Fruit fly (Drosophila melanogaster) whole organism, embryonic: ENCODE data around the gene CG13640.
A peak's percentile ranks its signal among the peaks of the same experiment; 100 is the strongest.

Source experiments
- CG10959 ChIP-seq: fragments of 200-800 bp; sonication (Bioruptor generic); IDR thresholded peaks from 2 replicates; pipeline ENCODE4 v1.3.6; 2022; ENCODE audit warnings: missing biosample characterization, missing genetic modification characterization
- CG11085 ChIP-seq: fragments of 200-800 bp; sonication (Bioruptor generic); IDR thresholded peaks from 2 replicates; pipeline ENCODE4 v1.3.6; 2022; ENCODE audit warnings: missing biosample characterization, missing genetic modification characterization
- CG11504 ChIP-seq: fragments of 200-800 bp; sonication (Bioruptor generic); optimal IDR thresholded peaks from 3 replicates; lab custom pipeline; 2019; ENCODE audit warnings: missing biosample characterization, mild to moderate bottlenecking, missing genetic modification characterization, moderate library complexity
- CG13287 ChIP-seq: fragments of 200-800 bp; sonication (Bioruptor generic); IDR thresholded peaks from 2 replicates; pipeline ENCODE4 v1.3.6; 2022; ENCODE audit warnings: missing biosample characterization, missing genetic modification characterization; ENCODE audit not compliant: partially characterized antibody
- CG1529 ChIP-seq: fragments of 200-800 bp; sonication (Bioruptor generic); optimal IDR thresholded peaks from 3 replicates; lab custom pipeline; 2018; ENCODE audit warnings: missing biosample characterization, missing genetic modification characterization
- CG15514 ChIP-seq: fragments of 200-800 bp; sonication (Bioruptor generic); optimal IDR thresholded peaks from 3 replicates; lab custom pipeline; 2017; ENCODE audit warnings: missing biosample characterization, missing genetic modification characterization, mild to moderate bottlenecking, moderate library complexity, missing genetic modification reagents
- CG16815 ChIP-seq: fragments of 200-800 bp; sonication (Bioruptor generic); optimal IDR thresholded peaks from 3 replicates; lab custom pipeline; 2017; ENCODE audit warnings: missing biosample characterization, mild to moderate bottlenecking, missing genetic modification characterization
- CG17186 ChIP-seq: fragments of 200-800 bp; sonication (Bioruptor generic); optimal IDR thresholded peaks from 3 replicates; lab custom pipeline; 2017; ENCODE audit warnings: missing biosample characterization, missing genetic modification reagents, missing genetic modification characterization
- CG18011 ChIP-seq: fragments of 200-800 bp; sonication (Bioruptor generic); optimal IDR thresholded peaks from 2 replicates; lab custom pipeline; 2017; ENCODE audit warnings: missing biosample characterization, missing genetic modification characterization, mild to moderate bottlenecking, moderate library complexity, missing genotype
- CG2199 ChIP-seq: fragments of 200-800 bp; sonication (Bioruptor generic); IDR thresholded peaks from 3 replicates; pipeline ENCODE4 v1.3.6; 2022; ENCODE audit warnings: missing biosample characterization, missing genetic modification characterization
- CG3065 ChIP-seq: fragments of 200-800 bp; sonication (Bioruptor generic); optimal IDR thresholded peaks from 2 replicates; lab custom pipeline; 2016; ENCODE audit warnings: missing biosample characterization, missing genetic modification characterization
- CG34422 ChIP-seq: fragments of 200-800 bp; sonication (Bioruptor generic); IDR thresholded peaks from 3 replicates; pipeline ENCODE4 v1.3.6; 2022; ENCODE audit warnings: missing biosample characterization, missing genetic modification characterization
- CG3726 ChIP-seq: fragments of 200-800 bp; sonication (Bioruptor generic); IDR thresholded peaks from 3 replicates; pipeline ENCODE4, ENCODE4 v1.3.6; 2022; ENCODE audit warnings: missing biosample characterization, missing genetic modification characterization
- CG4282 ChIP-seq: fragments of 200-800 bp; sonication (Bioruptor generic); optimal IDR thresholded peaks from 2 replicates; lab custom pipeline; 2016; ENCODE audit warnings: missing biosample characterization, missing genetic modification characterization
- CG4617 ChIP-seq: fragments of 200-800 bp; sonication (Bioruptor generic); optimal IDR thresholded peaks from 3 replicates; lab custom pipeline; 2016; ENCODE audit warnings: missing biosample characterization, missing genetic modification characterization, borderline replicate concordance
- CG7271 ChIP-seq: fragments of 200-800 bp; sonication (Bioruptor generic); optimal IDR thresholded peaks from 2 replicates; lab custom pipeline; 2018; ENCODE audit warnings: missing biosample characterization, mild to moderate bottlenecking, missing genetic modification characterization, moderate library complexity
- CG7372 ChIP-seq: fragments of 200-800 bp; sonication (Bioruptor generic); IDR thresholded peaks from 2 replicates; pipeline ENCODE4 v1.3.6; 2022; ENCODE audit warnings: missing biosample characterization, missing genetic modification characterization
- CG8290 ChIP-seq, 3 experiments: fragments of 200-800 bp; sonication (Bioruptor generic); optimal IDR thresholded peaks; 2 replicates each; lab custom pipeline; 2016 to 2019; ENCODE audit warnings: missing biosample characterization in 3 of 3, missing genetic modification characterization in 3 of 3, mild to moderate bottlenecking in 2 of 3, moderate library complexity in 1 of 3
- CG9215 ChIP-seq: fragments of 200-800 bp; sonication (Bioruptor generic); IDR thresholded peaks from 2 replicates; pipeline ENCODE4 v1.3.6; 2022; ENCODE audit warnings: missing biosample characterization, missing genetic modification characterization
- Dbx ChIP-seq: fragments of 200-800 bp; sonication (Bioruptor generic); IDR thresholded peaks from 3 replicates; pipeline ENCODE4 v1.3.6; 2022; ENCODE audit warnings: missing biosample characterization, missing genetic modification characterization
- Drgx ChIP-seq: fragments of 200-800 bp; sonication (Bioruptor generic); IDR thresholded peaks from 2 replicates; pipeline ENCODE4 v1.3.6; 2022; ENCODE audit warnings: missing biosample characterization, missing genetic modification characterization
- GATAe ChIP-seq: fragments of 200-800 bp; sonication (Bioruptor generic); conservative IDR thresholded peaks from 2 replicates; pipeline ENCODE4 v1.3.6; 2022; ENCODE audit warnings: missing biosample characterization, missing genetic modification characterization
- Hand ChIP-seq: fragments of 200-800 bp; sonication (Bioruptor generic); optimal IDR thresholded peaks from 2 replicates; lab custom pipeline; 2017; ENCODE audit warnings: mild to moderate bottlenecking, missing biosample characterization, missing genetic modification reagents, missing genetic modification characterization
- Hmx ChIP-seq: fragments of 200-800 bp; sonication (Bioruptor generic); optimal IDR thresholded peaks from 2 replicates; lab custom pipeline; 2016; ENCODE audit warnings: missing biosample characterization, missing genetic modification characterization
- Opbp ChIP-seq: fragments of 200-800 bp; sonication (Bioruptor generic); IDR thresholded peaks from 3 replicates; pipeline ENCODE4 v1.3.6; 2022; ENCODE audit warnings: missing biosample characterization, missing genetic modification characterization; ENCODE audit not compliant: partially characterized antibody
- Ptx1 ChIP-seq: fragments of 200-800 bp; sonication (Bioruptor generic); IDR thresholded peaks from 2 replicates; pipeline ENCODE4 v1.3.6; 2022; ENCODE audit warnings: missing biosample characterization, missing genetic modification characterization
- TFAM ChIP-seq: fragments of 200-800 bp; sonication (Bioruptor generic); optimal IDR thresholded peaks from 2 replicates; lab custom pipeline; 2017; ENCODE audit warnings: missing biosample characterization, missing genetic modification characterization, inconsistent platforms
- Vsx1 ChIP-seq: fragments of 200-800 bp; sonication (Bioruptor generic); optimal IDR thresholded peaks from 2 replicates; lab custom pipeline; 2017; ENCODE audit warnings: missing biosample characterization, mild to moderate bottlenecking, missing genetic modification characterization, missing genetic modification reagents
- ase ChIP-seq: fragments of 200-800 bp; sonication (Bioruptor generic); IDR thresholded peaks from 3 replicates; pipeline ENCODE4 v1.3.6; 2022; ENCODE audit warnings: missing biosample characterization, missing genetic modification characterization
- cas ChIP-seq: fragments of 200-800 bp; sonication (Bioruptor generic); IDR thresholded peaks from 2 replicates; pipeline ENCODE4 v1.3.6; 2022; ENCODE audit warnings: missing biosample characterization, missing genetic modification characterization
- cg ChIP-seq: fragments of 200-800 bp; sonication (Bioruptor generic); optimal IDR thresholded peaks from 3 replicates; lab custom pipeline; 2019; ENCODE audit warnings: missing biosample characterization, mild to moderate bottlenecking, missing genetic modification characterization, moderate library complexity
- cwo ChIP-seq: fragments of 200-800 bp; sonication (Bioruptor generic); optimal IDR thresholded peaks from 3 replicates; lab custom pipeline; 2017; ENCODE audit warnings: missing biosample characterization, missing genetic modification characterization, mild to moderate bottlenecking, moderate library complexity, missing genetic modification reagents
- dm ChIP-seq: fragments of 200-800 bp; sonication (Bioruptor generic); optimal IDR thresholded peaks from 3 replicates; lab custom pipeline; 2016; ENCODE audit warnings: missing biosample characterization, missing genetic modification characterization
- gcm ChIP-seq: fragments of 200-800 bp; sonication (Bioruptor generic); optimal IDR thresholded peaks from 2 replicates; lab custom pipeline; 2019; ENCODE audit warnings: missing biosample characterization, mild to moderate bottlenecking, missing genetic modification characterization, moderate library complexity
- hkb ChIP-seq, 2 experiments: fragments of 200-800 bp in 1 of 2; fragments of >200 bp in 1 of 2; sonication (Bioruptor generic) in 1 of 2; IDR thresholded peaks in 1 of 2; optimal IDR thresholded peaks in 1 of 2; 2 replicates each; pipeline versions ENCODE4 v1.3.6 to Lab custom; 2017 to 2022; ENCODE audit warnings: missing biosample characterization in 1 of 2, missing genetic modification characterization in 1 of 2
- insv ChIP-seq, 2 experiments: fragments of 200-800 bp; sonication (Bioruptor generic); optimal IDR thresholded peaks; 3 replicates each; lab custom pipeline; 2016 to 2018; ENCODE audit warnings: missing biosample characterization in 2 of 2, missing genetic modification characterization in 2 of 2
- lbe ChIP-seq: fragments of 200-800 bp; sonication (Bioruptor generic); optimal IDR thresholded peaks from 2 replicates; lab custom pipeline; 2016; ENCODE audit warnings: missing biosample characterization, mild to moderate bottlenecking, missing genetic modification characterization
- lmd ChIP-seq: fragments of 200-800 bp; sonication (Bioruptor generic); IDR thresholded peaks from 2 replicates; pipeline ENCODE4 v1.3.6; 2022; ENCODE audit warnings: missing biosample characterization, missing genetic modification characterization
- mirr ChIP-seq: fragments of 200-800 bp; sonication (Bioruptor generic); optimal IDR thresholded peaks from 3 replicates; lab custom pipeline; 2018; ENCODE audit warnings: missing biosample characterization, mild to moderate bottlenecking, missing genetic modification characterization
- phol ChIP-seq: fragments of 200-800 bp; sonication (Bioruptor generic); optimal IDR thresholded peaks from 3 replicates; lab custom pipeline; 2018; ENCODE audit warnings: missing biosample characterization, mild to moderate bottlenecking, missing genetic modification characterization, moderate library complexity
- prd ChIP-seq, 3 experiments: fragments of >200 bp in 2 of 3; fragments of 200-800 bp in 1 of 3; sonication (Bioruptor generic) in 1 of 3; optimal IDR thresholded peaks in 2 of 3; IDR thresholded peaks in 1 of 3; 2 replicates in 2 of 3; 3 replicates in 1 of 3; pipeline versions ENCODE4 v1.3.6 to Lab custom; 2017 to 2022; ENCODE audit warnings: missing biosample characterization in 1 of 3, missing genetic modification characterization in 1 of 3
- sima ChIP-seq: fragments of 200-800 bp; sonication (Bioruptor generic); optimal IDR thresholded peaks from 2 replicates; lab custom pipeline; 2016; ENCODE audit warnings: missing biosample characterization, missing genetic modification characterization
- unpg ChIP-seq: fragments of 200-800 bp; sonication (Bioruptor generic); optimal IDR thresholded peaks from 3 replicates; lab custom pipeline; 2018; ENCODE audit warnings: missing biosample characterization, mild to moderate bottlenecking, missing genetic modification characterization, moderate library complexity
- wdn ChIP-seq: fragments of 200-800 bp; sonication (Bioruptor generic); IDR thresholded peaks from 2 replicates; pipeline ENCODE4 v1.3.6; 2022; ENCODE audit warnings: missing biosample characterization, missing genetic modification characterization
- wor ChIP-seq: fragments of 200-800 bp; sonication (Bioruptor generic); IDR thresholded peaks from 2 replicates; pipeline ENCODE4 v1.3.6; 2022; ENCODE audit warnings: missing biosample characterization, missing genetic modification characterization
- z ChIP-seq: fragments of 200-800 bp; sonication (Bioruptor generic); IDR thresholded peaks from 3 replicates; pipeline ENCODE4 v1.3.6; 2022; ENCODE audit warnings: missing biosample characterization, missing genetic modification characterization
- zfh2 ChIP-seq: fragments of 200-800 bp; sonication (Bioruptor generic); optimal IDR thresholded peaks from 2 replicates; lab custom pipeline; 2016; ENCODE audit warnings: missing biosample characterization, missing genetic modification characterization

Gene CG13640

dm6 chr3R:24875939-24876842, 14.2 kb upstream of the CG13640 start, which contains the start of gene CG3744 (continued):
- TF ChIP-seq CG8290 (GFP tag; optimal IDR thresholded peaks at IDR 0.05; lab: Kevin White, UChicago) (peak; percentile 83), CG8290 (tag; optimal IDR thresholded peaks at IDR 0.05; lab: Kevin White, UChicago) (peak in 1 of 2 experiments; percentile 17), mirr (GFP tag; lab: Kevin White, UChicago) (peak; percentile 74), CG7271 (tag; lab: Kevin White, UChicago) (peak; percentile 40), CG9215 (GFP tag; lab: Robert Waterston, UW) (peak; percentile 92), CG4282 (GFP tag; lab: Kevin White, UChicago) (no peak), TFAM (peak; percentile 19), sima (GFP tag; lab: Kevin White, UChicago) (no peak), cwo (GFP tag; lab: Kevin White, UChicago) (no peak), CG11085 (GFP tag; lab: Robert Waterston, UW) (peak; percentile 94), Ptx1 (GFP tag; lab: Robert Waterston, UW) (peak; percentile 95), gcm (GFP tag; lab: Kevin White, UChicago) (peak; percentile 76), CG17186 (peak; percentile 55), GATAe (peak; percentile 77), Opbp (GFP tag; lab: Robert Waterston, UW) (peak; percentile 94), Hmx (GFP tag; lab: Kevin White, UChicago) (no peak), Dbx (peak; percentile 98), CG2199 (GFP tag; lab: Robert Waterston, UW) (peak; percentile 86), dm (GFP tag; lab: Kevin White, UChicago) (no peak), CG3065 (GFP tag; lab: Kevin White, UChicago) (peak; percentile 76), CG13287 (GFP tag; lab: Robert Waterston, UW) (peak; percentile 96), insv (GFP tag; optimal IDR thresholded peaks at IDR 0.05; lab: Kevin White, UChicago) (peak in 1 of 2 experiments; percentile 67), Drgx (GFP tag; lab: Robert Waterston, UW) (peak; percentile 89), prd (optimal IDR thresholded peaks at IDR 0.05; lab: Kevin White, UChicago) (no peak), prd (GFP tag; IDR thresholded peaks at IDR 0.05; lab: Robert Waterston, UW) (peak; percentile 96), CG4617 (GFP tag; lab: Kevin White, UChicago) (peak; percentile 78), z (GFP tag; lab: Robert Waterston, UW) (peak; percentile 38; the same call in 1 of the 3 replicates), CG10959 (GFP tag; lab: Robert Waterston, UW) (peak; percentile 88), hkb (optimal IDR thresholded peaks at IDR 0.05; lab: Kevin White, UChicago) (no peak), hkb (GFP tag; IDR thresholded peaks at IDR 0.05; lab: Robert Waterston, UW) (peak; percentile 89), cg (GFP tag; lab: Kevin White, UChicago) (peak; percentile 96), CG15514 (GFP tag; lab: Kevin White, UChicago) (peak; percentile 88), wdn (GFP tag; lab: Robert Waterston, UW) (peak; percentile 94), unpg (GFP tag; lab: Kevin White, UChicago) (peak; percentile 90), ase (GFP tag; lab: Robert Waterston, UW) (peak; percentile 95), CG18011 (GFP tag; lab: Kevin White, UChicago) (peak; percentile 73), lbe (peak; percentile 79), CG11504 (tag; lab: Kevin White, UChicago) (peak; percentile 88), zfh2 (peak; percentile 89), CG16815 (GFP tag; lab: Kevin White, UChicago) (peak; percentile 86), lmd (GFP tag; lab: Robert Waterston, UW) (peak; percentile 93), phol (tag; lab: Kevin White, UChicago) (peak; percentile 90), CG1529 (peak; percentile 66), Hand (GFP tag; lab: Kevin White, UChicago) (peak; percentile 68), CG7372 (GFP tag; lab: Robert Waterston, UW) (peak; percentile 93), Vsx1 (no peak), CG34422 (GFP tag; lab: Robert Waterston, UW) (peak; percentile 94), CG3726 (GFP tag; lab: Robert Waterston, UW) (peak; percentile 84), wor (GFP tag; lab: Robert Waterston, UW) (peak; percentile 82), cas (GFP tag; lab: Robert Waterston, UW) (peak; percentile 91)
